Fruit fly (Drosophila melanogaster) whole organism, embryonic: ENCODE data around the gene Rpt4.

Experiments
- Antp ChIP-seq: fragments of 200-800 bp; sonication (Bioruptor generic); optimal IDR thresholded peaks from 3 replicates; lab custom pipeline; 2016; ENCODE audit warnings: missing biosample characterization, missing genetic modification characterization
- Bdp1 ChIP-seq: fragments of 200-800 bp; sonication (Bioruptor generic); optimal IDR thresholded peaks from 3 replicates; lab custom pipeline; 2016; ENCODE audit warnings: missing biosample characterization, missing genetic modification characterization
- CG1024 ChIP-seq: fragments of 200-800 bp; sonication (Bioruptor generic); IDR thresholded peaks from 2 replicates; pipeline ENCODE4 v1.3.6; 2022; ENCODE audit warnings: missing biosample characterization, missing genetic modification characterization
- CG10267 ChIP-seq: fragments of 200-800 bp; sonication (Bioruptor generic); optimal IDR thresholded peaks from 2 replicates; lab custom pipeline; 2018; ENCODE audit warnings: missing biosample characterization, mild to moderate bottlenecking, missing genetic modification characterization, moderate library complexity
- CG10366 ChIP-seq: fragments of 200-800 bp; sonication (Bioruptor generic); IDR thresholded peaks from 2 replicates; pipeline ENCODE4 v1.3.6; 2022; ENCODE audit warnings: missing biosample characterization, missing genetic modification characterization
- CG11398 ChIP-seq: fragments of 200-800 bp; sonication (Bioruptor generic); optimal IDR thresholded peaks from 2 replicates; lab custom pipeline; 2016; ENCODE audit warnings: missing biosample characterization, missing genetic modification characterization
- CG11560 ChIP-seq: fragments of 200-800 bp; sonication (Bioruptor generic); IDR thresholded peaks from 3 replicates; pipeline ENCODE4 v1.3.6; 2022; ENCODE audit warnings: missing biosample characterization, missing genetic modification characterization
- CG14710 ChIP-seq: fragments of 200-800 bp; sonication (Bioruptor generic); optimal IDR thresholded peaks from 3 replicates; lab custom pipeline; 2019; ENCODE audit warnings: missing biosample characterization, mild to moderate bottlenecking, missing genetic modification characterization, moderate library complexity
- CG14965 ChIP-seq: fragments of 200-800 bp; sonication (Bioruptor generic); optimal IDR thresholded peaks from 2 replicates; lab custom pipeline; 2016; ENCODE audit warnings: missing biosample characterization, missing genetic modification characterization, borderline replicate concordance
- CG16813 ChIP-seq: fragments of 200-800 bp; sonication (Bioruptor generic); IDR thresholded peaks from 3 replicates; pipeline ENCODE4 v1.3.6; 2022; ENCODE audit warnings: missing biosample characterization, missing genetic modification characterization; ENCODE audit not compliant: partially characterized antibody
- CG17359 ChIP-seq: fragments of 200-800 bp; sonication (Bioruptor generic); optimal IDR thresholded peaks from 3 replicates; lab custom pipeline; 2018; ENCODE audit warnings: missing biosample characterization, mild to moderate bottlenecking, missing genetic modification characterization, moderate library complexity
- CG1832 ChIP-seq: fragments of 200-800 bp; sonication (Bioruptor generic); optimal IDR thresholded peaks from 2 replicates; lab custom pipeline; 2017; ENCODE audit warnings: missing biosample characterization, mild to moderate bottlenecking, missing genetic modification characterization, inconsistent platforms
- CG2120 ChIP-seq: fragments of 200-800 bp; sonication (Bioruptor generic); optimal IDR thresholded peaks from 3 replicates; lab custom pipeline; 2016; ENCODE audit warnings: missing biosample characterization, missing genetic modification characterization
- CG3281 ChIP-seq: fragments of 200-800 bp; sonication (Bioruptor generic); optimal IDR thresholded peaks from 3 replicates; lab custom pipeline; 2017; ENCODE audit warnings: missing biosample characterization, mild to moderate bottlenecking, missing genetic modification characterization
- CG33213 ChIP-seq: fragments of 200-800 bp; sonication (Bioruptor generic); optimal IDR thresholded peaks from 3 replicates; lab custom pipeline; 2016; ENCODE audit warnings: missing biosample characterization, missing genetic modification characterization
- CG4360 ChIP-seq: fragments of 200-800 bp; sonication (Bioruptor generic); IDR thresholded peaks from 2 replicates; pipeline ENCODE4 v1.3.6; 2022; ENCODE audit warnings: missing biosample characterization, missing genetic modification characterization
- CG5953 ChIP-seq: fragments of 200-800 bp; sonication (Bioruptor generic); IDR thresholded peaks from 2 replicates; pipeline ENCODE4 v1.3.6; 2022; ENCODE audit warnings: missing biosample characterization, missing genetic modification characterization
- CG8478 ChIP-seq: fragments of >200 bp; optimal IDR thresholded peaks from 2 replicates; lab custom pipeline; 2018
- CG8765 ChIP-seq: fragments of 200-800 bp; sonication (Bioruptor generic); IDR thresholded peaks from 2 replicates; pipeline ENCODE4 v1.3.6; 2022; ENCODE audit warnings: missing biosample characterization, missing genetic modification characterization
- CG9609 ChIP-seq: fragments of 200-800 bp; sonication (Bioruptor generic); optimal IDR thresholded peaks from 3 replicates; lab custom pipeline; 2016; ENCODE audit warnings: missing biosample characterization, missing genetic modification characterization
- CG9817 ChIP-seq: fragments of 200-800 bp; sonication (Bioruptor generic); optimal IDR thresholded peaks from 2 replicates; lab custom pipeline; 2018; ENCODE audit warnings: missing biosample characterization, mild to moderate bottlenecking, missing genetic modification characterization, moderate library complexity
- Camta ChIP-seq: fragments of 200-800 bp; sonication (Bioruptor generic); optimal IDR thresholded peaks from 2 replicates; lab custom pipeline; 2016; ENCODE audit warnings: missing biosample characterization, missing genetic modification characterization
- Dad ChIP-seq: fragments of 200-800 bp; sonication (Bioruptor generic); optimal IDR thresholded peaks from 3 replicates; lab custom pipeline; 2016; ENCODE audit warnings: missing biosample characterization, missing genetic modification characterization
- Dek ChIP-seq: fragments of 200-800 bp; sonication (Bioruptor generic); optimal IDR thresholded peaks from 3 replicates; lab custom pipeline; 2019; ENCODE audit warnings: missing biosample characterization, mild to moderate bottlenecking, missing genetic modification characterization, moderate library complexity
- HmgZ ChIP-seq: fragments of 200-800 bp; sonication (Bioruptor generic); optimal IDR thresholded peaks from 2 replicates; lab custom pipeline; 2018; ENCODE audit warnings: missing biosample characterization, mild to moderate bottlenecking, missing genetic modification characterization
- Hmr ChIP-seq: fragments of 200-800 bp; sonication (Bioruptor generic); optimal IDR thresholded peaks from 3 replicates; lab custom pipeline; 2017; ENCODE audit warnings: mild to moderate bottlenecking, missing biosample characterization, missing genetic modification reagents, missing genetic modification characterization
- Hsf ChIP-seq: fragments of 200-800 bp; sonication (Bioruptor generic); optimal IDR thresholded peaks from 3 replicates; lab custom pipeline; 2016; ENCODE audit warnings: missing biosample characterization, missing genetic modification characterization
- MTF-1 ChIP-seq: fragments of 200-800 bp; sonication (Bioruptor generic); optimal IDR thresholded peaks from 2 replicates; lab custom pipeline; 2018; ENCODE audit warnings: missing biosample characterization, mild to moderate bottlenecking, missing genetic modification characterization, borderline replicate concordance
- NK7.1 ChIP-seq: fragments of 200-800 bp; sonication (Bioruptor generic); optimal IDR thresholded peaks from 3 replicates; lab custom pipeline; 2016; ENCODE audit warnings: missing biosample characterization, missing genetic modification characterization
- Nf-YC ChIP-seq: fragments of 200-800 bp; optimal IDR thresholded peaks from 3 replicates; lab custom pipeline; 2019; ENCODE audit warnings: missing biosample characterization, mild to moderate bottlenecking, missing genetic modification characterization, moderate library complexity
- Rx ChIP-seq: fragments of 200-800 bp; sonication (Bioruptor generic); IDR thresholded peaks from 2 replicates; pipeline ENCODE4 v1.3.6; 2022; ENCODE audit warnings: missing biosample characterization, missing genetic modification characterization
- Scr ChIP-seq: fragments of 200-800 bp; sonication (Bioruptor generic); IDR thresholded peaks from 2 replicates; pipeline ENCODE4 v1.3.6; 2022; ENCODE audit warnings: missing biosample characterization, missing genetic modification characterization; ENCODE audit not compliant: partially characterized antibody
- Sin3A ChIP-seq: fragments of >200 bp; optimal IDR thresholded peaks from 2 replicates; lab custom pipeline; 2018
- YL-1 ChIP-seq: fragments of 200-800 bp; sonication (Bioruptor generic); optimal IDR thresholded peaks from 3 replicates; lab custom pipeline; 2017; ENCODE audit warnings: missing biosample characterization, mild to moderate bottlenecking, missing genetic modification characterization
- aop ChIP-seq: fragments of 200-800 bp; sonication (Bioruptor generic); IDR thresholded peaks from 2 replicates; pipeline ENCODE4 v1.3.6; 2022; ENCODE audit warnings: missing biosample characterization, missing genetic modification characterization
- chif ChIP-seq, 2 experiments: fragments of 200-800 bp; sonication (Bioruptor generic); optimal IDR thresholded peaks; 3 replicates each; lab custom pipeline; 2016; ENCODE audit warnings: missing biosample characterization in 2 of 2, missing genetic modification characterization in 2 of 2
- ci ChIP-seq: fragments of 200-800 bp; sonication (Bioruptor generic); IDR thresholded peaks from 3 replicates; pipeline ENCODE4 v1.3.6; 2022; ENCODE audit warnings: missing biosample characterization, missing genetic modification characterization
- da ChIP-seq: fragments of 200-800 bp; sonication (Bioruptor generic); optimal IDR thresholded peaks from 2 replicates; lab custom pipeline; 2016; ENCODE audit warnings: missing biosample characterization, missing genetic modification characterization
- dysf ChIP-seq: fragments of 200-800 bp; sonication (Bioruptor generic); IDR thresholded peaks from 3 replicates; pipeline ENCODE4 v1.3.6; 2022; ENCODE audit warnings: missing biosample characterization, missing genetic modification characterization
- hb ChIP-seq: fragments of 200-800 bp; sonication (Bioruptor generic); IDR thresholded peaks from 3 replicates; pipeline ENCODE4 v1.3.6; 2022; ENCODE audit warnings: missing biosample characterization, missing genetic modification characterization; ENCODE audit not compliant: partially characterized antibody
- ken ChIP-seq: fragments of 200-800 bp; sonication (Bioruptor generic); IDR thresholded peaks from 3 replicates; pipeline ENCODE4 v1.3.6; 2022; ENCODE audit warnings: missing biosample characterization, missing genetic modification characterization
- lab ChIP-seq: fragments of 200-800 bp; sonication (Bioruptor generic); optimal IDR thresholded peaks from 3 replicates; lab custom pipeline; 2017; ENCODE audit warnings: missing biosample characterization, missing genetic modification characterization, mild to moderate bottlenecking, moderate library complexity, missing genetic modification reagents
- mirr ChIP-seq: fragments of 200-800 bp; sonication (Bioruptor generic); optimal IDR thresholded peaks from 3 replicates; lab custom pipeline; 2018; ENCODE audit warnings: missing biosample characterization, mild to moderate bottlenecking, missing genetic modification characterization
- nmo ChIP-seq: fragments of 200-800 bp; sonication (Bioruptor generic); optimal IDR thresholded peaks from 2 replicates; lab custom pipeline; 2018; ENCODE audit warnings: missing biosample characterization, mild to moderate bottlenecking, missing genetic modification characterization, moderate library complexity
- pita ChIP-seq: fragments of 200-800 bp; sonication (Bioruptor generic); optimal IDR thresholded peaks from 2 replicates; lab custom pipeline; 2017; ENCODE audit warnings: missing biosample characterization, mild to moderate bottlenecking, missing genetic modification characterization
- schlank ChIP-seq: fragments of 200-800 bp; sonication (Bioruptor generic); optimal IDR thresholded peaks from 2 replicates; lab custom pipeline; 2018; ENCODE audit warnings: missing biosample characterization, mild to moderate bottlenecking, missing genetic modification characterization
- seq ChIP-seq: fragments of 200-800 bp; sonication (Bioruptor generic); IDR thresholded peaks from 2 replicates; pipeline ENCODE4 v1.3.6; 2022; ENCODE audit warnings: missing biosample characterization, missing genetic modification characterization
- shn ChIP-seq: fragments of 200-800 bp; sonication (Bioruptor generic); optimal IDR thresholded peaks from 3 replicates; lab custom pipeline; 2016; ENCODE audit warnings: missing biosample characterization, missing genetic modification characterization
- stwl ChIP-seq: fragments of 200-800 bp; sonication (Bioruptor generic); optimal IDR thresholded peaks from 3 replicates; lab custom pipeline; 2018; ENCODE audit warnings: missing biosample characterization, mild to moderate bottlenecking, missing genetic modification characterization, moderate library complexity
- trem ChIP-seq: fragments of 200-800 bp; optimal IDR thresholded peaks from 3 replicates; lab custom pipeline; 2019; ENCODE audit warnings: missing biosample characterization, mild to moderate bottlenecking, missing genetic modification characterization, moderate library complexity
- unc-4 ChIP-seq: fragments of 200-800 bp; sonication (Bioruptor generic); IDR thresholded peaks from 2 replicates; pipeline ENCODE4 v1.3.6; 2022; ENCODE audit warnings: missing biosample characterization, missing genetic modification characterization; ENCODE audit not compliant: partially characterized antibody
- usp ChIP-seq: fragments of >200 bp; optimal IDR thresholded peaks from 2 replicates; lab custom pipeline; 2017; ENCODE audit warnings: missing biosample characterization, missing genetic modification characterization
- zfh2 ChIP-seq: fragments of 200-800 bp; sonication (Bioruptor generic); optimal IDR thresholded peaks from 2 replicates; lab custom pipeline; 2016; ENCODE audit warnings: missing biosample characterization, missing genetic modification characterization

The Rpt4 gene

dm6 chrX:6301052-6301451, 10.0 kb upstream of the Rpt4 start, which contains the start of gene CG12219:
CG12219 (minus strand) TSS chrX:6301285.
- TF ChIP-seq pita (no peak), chif (GFP tag; optimal IDR thresholded peaks at IDR 0.05; lab: Kevin White, UChicago) (no peak), CG1024 (no peak), CG14710 (peak; percentile 53), Nf-YC (peak; percentile 30), shn (no peak), CG9609 (GFP tag; lab: Kevin White, UChicago) (no peak), Sin3A (lab: Kevin White, UChicago) (peak; percentile 8), Bdp1 (no peak), Dek (no peak), da (GFP tag; lab: Kevin White, UChicago) (no peak), MTF-1 (GFP tag; lab: Kevin White, UChicago) (no peak), Rx (GFP tag; lab: Robert Waterston, UW) (no peak), CG16813 (GFP tag; lab: Robert Waterston, UW) (peak; percentile 42; the same call in 2 of the 3 replicates), hb (GFP tag; lab: Robert Waterston, UW) (no peak), aop (GFP tag; lab: Robert Waterston, UW) (no peak), CG4360 (GFP tag; lab: Robert Waterston, UW) (no peak), stwl (tag; lab: Kevin White, UChicago) (peak; percentile 74), ken (no peak), CG2120 (GFP tag; lab: Kevin White, UChicago) (no peak), zfh2 (GFP tag; lab: Kevin White, UChicago) (no peak), unc-4 (peak; percentile 69), CG11398 (no peak), CG17359 (tag; lab: Kevin White, UChicago) (no peak), schlank (tag; lab: Kevin White, UChicago) (no peak), CG11560 (no peak), trem (tag; lab: Kevin White, UChicago) (peak; percentile 49), CG10267 (tag; lab: Kevin White, UChicago) (peak; percentile 13), CG3281 (GFP tag; lab: Kevin White, UChicago) (no peak), lab (GFP tag; lab: Kevin White, UChicago) (no peak), CG9817 (no peak), Scr (GFP tag; lab: Robert Waterston, UW) (peak; percentile 59), Hmr (GFP tag; lab: Kevin White, UChicago) (no peak), CG8478 (lab: Kevin White, UChicago) (no peak), seq (no peak), Camta (GFP tag; lab: Kevin White, UChicago) (no peak), usp (GFP tag; lab: Kevin White, UChicago) (no peak), Antp (GFP tag; lab: Kevin White, UChicago) (no peak), mirr (no peak), Dad (GFP tag; lab: Kevin White, UChicago) (no peak), YL-1 (peak; percentile 59), Hsf (GFP tag; lab: Kevin White, UChicago) (no peak), ci (GFP tag; lab: Robert Waterston, UW) (no peak), HmgZ (peak; percentile 20), CG14965 (GFP tag; lab: Kevin White, UChicago) (no peak), CG33213 (GFP tag; lab: Kevin White, UChicago) (no peak), CG1832 (GFP tag; lab: Kevin White, UChicago) (no peak), dysf (no peak), CG5953 (no peak), NK7.1 (GFP tag; lab: Kevin White, UChicago) (no peak), CG8765 (GFP tag; lab: Robert Waterston, UW) (no peak), nmo (GFP tag; lab: Kevin White, UChicago) (peak; percentile 1), CG10366 (GFP tag; lab: Robert Waterston, UW) (no peak)
